Worm (Caenorhabditis elegans) whole organism, midembryonic: Measurements from ENCODE around the gene F02A9.7.

Experiments
- T22C8.4 ChIP-seq: fragments of 200-800 bp; sonication (Bioruptor generic); IDR thresholded peaks from 2 replicates; pipeline ENCODE4 v1.3.6; 2022; ENCODE audit warnings: missing genetic modification characterization, missing compliant biosample characterization
- tab-1 ChIP-seq: fragments of 200-800 bp; sonication (Bioruptor generic); IDR thresholded peaks from 2 replicates; pipeline ENCODE4 v1.3.6; 2022; ENCODE audit warnings: missing genetic modification characterization, missing compliant biosample characterization
- ztf-29 ChIP-seq: fragments of 200-800 bp; sonication (Bioruptor generic); IDR thresholded peaks from 2 replicates; pipeline ENCODE4 v1.3.6; 2022; ENCODE audit warnings: missing genetic modification reagents, missing genetic modification characterization, missing compliant biosample characterization

DNA sequence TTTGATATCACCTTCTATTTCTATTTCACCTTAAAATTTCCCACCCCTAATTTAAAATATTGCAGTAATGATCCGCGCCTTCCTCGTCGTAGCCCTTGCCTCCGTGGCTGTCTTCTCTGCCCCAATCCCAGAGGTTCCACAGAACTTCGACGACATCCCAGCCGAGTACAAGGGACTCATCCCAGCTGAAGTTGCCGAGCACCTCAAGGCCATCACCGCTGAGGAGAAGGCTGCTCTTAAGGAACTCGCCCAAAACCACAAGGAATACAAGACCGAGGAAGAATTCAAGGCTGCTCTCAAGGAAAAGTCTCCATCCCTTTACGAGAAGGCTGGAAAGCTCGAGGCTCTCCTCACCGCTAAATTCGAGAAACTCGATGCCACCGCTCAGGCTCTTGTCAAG lies 6.3 kb upstream of the F02A9.7 start, which contains the start of gene far-2:
- no peak for TF ChIP-seq tab-1 (GFP tag; lab: Robert Waterston, UW)
- TF ChIP-seq T22C8.4 (GFP tag; lab: Robert Waterston, UW): no peak
- no peak for TF ChIP-seq ztf-29 (GFP tag; lab: Robert Waterston, UW)
